Worm (Caenorhabditis elegans) whole organism, L4 larva: Measurements from ENCODE around the gene ZK688.11.

Source experiments
- D1046.2 ChIP-seq: fragments of 200-800 bp; sonication (Bioruptor generic); IDR thresholded peaks from 2 replicates; pipeline ENCODE4 v1.3.6; 2022; ENCODE audit warnings: missing genetic modification characterization, missing compliant biosample characterization
- F44E2.7 ChIP-seq: fragments of 200-800 bp; sonication (Bioruptor generic); IDR thresholded peaks from 2 replicates; pipeline ENCODE4 v2.1.2; 2022; ENCODE audit warnings: missing genetic modification characterization, missing compliant biosample characterization
- T20F7.1 ChIP-seq: fragments of 200-800 bp; sonication (Bioruptor generic); optimal IDR thresholded peaks from 2 replicates; lab custom pipeline; 2018; ENCODE audit warnings: mild to moderate bottlenecking, missing genetic modification characterization, missing compliant biosample characterization
- T26A8.4 ChIP-seq: fragments of 200-800 bp; sonication (Bioruptor generic); IDR thresholded peaks from 2 replicates; pipeline ENCODE4 v1.3.6; 2022; ENCODE audit warnings: missing genetic modification characterization, missing compliant biosample characterization
- Y5F2A.4 ChIP-seq: fragments of 200-800 bp; sonication (Bioruptor generic); optimal IDR thresholded peaks from 2 replicates; lab custom pipeline; 2018; ENCODE audit warnings: mild to moderate bottlenecking, missing genetic modification characterization, missing compliant biosample characterization
- Y75B8A.6 ChIP-seq: fragments of 200-800 bp; sonication (Bioruptor generic); IDR thresholded peaks from 2 replicates; pipeline ENCODE4 v1.3.6; 2022; ENCODE audit warnings: missing genetic modification reagents, missing genetic modification characterization, missing compliant biosample characterization
- ZK337.2 ChIP-seq: fragments of 200-800 bp; sonication (Bioruptor generic); IDR thresholded peaks from 2 replicates; pipeline ENCODE4 v1.3.6; 2022; ENCODE audit warnings: missing genetic modification reagents, missing genetic modification characterization, missing compliant biosample characterization
- ZK546.5 ChIP-seq, 2 experiments: sonication (generic microtip); optimal IDR thresholded peaks; 2 replicates each; lab custom pipeline; 2017; ENCODE audit warnings: missing biosample characterization in 2 of 2, missing genetic modification characterization in 2 of 2
- aha-1 ChIP-seq: fragments of 150-350 bp; peaks from one replicate; lab custom pipeline; 2014; ENCODE audit warnings: missing biosample characterization, missing genetic modification characterization
- ama-1 ChIP-seq: fragments of 150-350 bp; optimal IDR thresholded peaks from 2 replicates; lab custom pipeline; 2014; ENCODE audit warnings: inconsistent platforms, mixed read lengths
- ceh-20 ChIP-seq: fragments of 200-800 bp; sonication (Bioruptor generic); IDR thresholded peaks from 2 replicates; pipeline ENCODE4 v1.3.6; 2022; ENCODE audit warnings: missing genetic modification reagents, missing genetic modification characterization, missing compliant biosample characterization
- ceh-44 ChIP-seq: fragments of 200-800 bp; sonication (Bioruptor generic); IDR thresholded peaks from 2 replicates; pipeline ENCODE4 v1.3.6; 2022; ENCODE audit warnings: missing genetic modification reagents, missing genetic modification characterization, missing compliant biosample characterization
- dmd-8 ChIP-seq: fragments of 200-800 bp; sonication (Bioruptor generic); IDR thresholded peaks from 2 replicates; pipeline ENCODE4 v1.3.6; 2022; ENCODE audit warnings: missing genetic modification characterization, missing compliant biosample characterization
- duxl-1 ChIP-seq: sonication (generic microtip); optimal IDR thresholded peaks from 2 replicates; lab custom pipeline; 2016; ENCODE audit warnings: mild to moderate bottlenecking, missing genetic modification characterization, moderate library complexity, missing compliant biosample characterization; ENCODE audit not compliant: poor library complexity
- dve-1 ChIP-seq: sonication (generic microtip); optimal IDR thresholded peaks from 2 replicates; lab custom pipeline; 2017; ENCODE audit warnings: antibody characterized with exemption, mild to moderate bottlenecking, missing genetic modification characterization, missing compliant biosample characterization; ENCODE audit not compliant: insufficient read depth
- egl-27 ChIP-seq: sonication (generic microtip); optimal IDR thresholded peaks from 3 replicates; lab custom pipeline; 2017; ENCODE audit warnings: missing biosample characterization, missing genetic modification reagents, missing genetic modification characterization
- fkh-10 ChIP-seq: fragments of 150-350 bp; optimal IDR thresholded peaks from 2 replicates; lab custom pipeline; 2014; ENCODE audit warnings: missing biosample characterization, missing genetic modification reagents, missing genetic modification characterization
- hlh-11 ChIP-seq: fragments of 200-800 bp; sonication (Bioruptor generic); optimal IDR thresholded peaks from 2 replicates; lab custom pipeline; 2018; ENCODE audit warnings: mild to moderate bottlenecking, missing genetic modification characterization, missing compliant biosample characterization
- jun-1 ChIP-seq: fragments of 150-350 bp; optimal IDR thresholded peaks from 2 replicates; lab custom pipeline; 2014; ENCODE audit warnings: missing biosample characterization, missing genetic modification reagents, missing genetic modification characterization
- lin-38 ChIP-seq: fragments of 200-800 bp; sonication (Bioruptor generic); IDR thresholded peaks from 2 replicates; pipeline ENCODE4 v1.3.6; 2022; ENCODE audit warnings: missing genetic modification reagents, missing genetic modification characterization, missing compliant biosample characterization
- lir-3 ChIP-seq: sonication (generic microtip); optimal IDR thresholded peaks from 2 replicates; lab custom pipeline; 2016; ENCODE audit warnings: mild to moderate bottlenecking, missing genetic modification characterization, missing compliant biosample characterization
- lsy-2 ChIP-seq, 2 experiments: fragments of 150-350 bp in 1 of 2; sonication (generic microtip) in 1 of 2; optimal IDR thresholded peaks; 2 replicates each; lab custom pipeline; 2014 to 2017; ENCODE audit warnings: missing biosample characterization in 2 of 2, missing genetic modification characterization in 2 of 2
- mdl-1 ChIP-seq, 2 experiments: fragments of 150-350 bp in 1 of 2; sonication (generic microtip) in 1 of 2; optimal IDR thresholded peaks; 2 replicates each; lab custom pipeline; 2014 to 2017; ENCODE audit warnings: missing biosample characterization in 2 of 2, missing genetic modification characterization in 2 of 2
- mes-2 ChIP-seq: sonication (generic microtip); optimal IDR thresholded peaks from 2 replicates; lab custom pipeline; 2016; ENCODE audit warnings: missing genotype, mild to moderate bottlenecking, missing genetic modification characterization, missing compliant biosample characterization; ENCODE audit not compliant: poor library complexity, severe bottlenecking
- nhr-41 ChIP-seq: fragments of 200-800 bp; sonication (Bioruptor generic); IDR thresholded peaks from 2 replicates; pipeline ENCODE4 v1.3.6; 2022; ENCODE audit warnings: missing genetic modification reagents, missing genetic modification characterization, missing compliant biosample characterization
- nhr-42 ChIP-seq: fragments of 200-800 bp; sonication (Bioruptor generic); IDR thresholded peaks from 2 replicates; pipeline ENCODE4 v1.3.6; 2022; ENCODE audit warnings: missing genetic modification characterization, missing compliant biosample characterization
- nhr-48 ChIP-seq: sonication (generic microtip); optimal IDR thresholded peaks from 2 replicates; lab custom pipeline; 2016; ENCODE audit warnings: mild to moderate bottlenecking, missing genetic modification characterization, missing compliant biosample characterization
- nhr-76 ChIP-seq: fragments of 150-350 bp; optimal IDR thresholded peaks from 2 replicates; lab custom pipeline; 2014; ENCODE audit warnings: missing biosample characterization, missing genetic modification characterization
- pha-4 ChIP-seq, 2 experiments: fragments of 150-350 bp in 1 of 2; fragments of 200-800 bp in 1 of 2; sonication (Bioruptor generic) in 1 of 2; IDR thresholded peaks in 1 of 2; optimal IDR thresholded peaks in 1 of 2; 2 replicates each; pipeline versions ENCODE4 v1.3.6 to Lab custom; 2014 to 2022; ENCODE audit warnings: missing genetic modification characterization in 2 of 2, missing genetic modification reagents in 2 of 2, missing biosample characterization in 1 of 2, missing compliant biosample characterization in 1 of 2
- sdz-12 ChIP-seq: fragments of 200-800 bp; sonication (Bioruptor generic); optimal IDR thresholded peaks from 2 replicates; lab custom pipeline; 2018; ENCODE audit warnings: mild to moderate bottlenecking, missing genetic modification characterization, missing compliant biosample characterization
- snpc-1.2 ChIP-seq: fragments of 200-800 bp; sonication (Bioruptor generic); IDR thresholded peaks from 2 replicates; pipeline ENCODE4 v1.3.6; 2022; ENCODE audit warnings: missing genetic modification reagents, missing genetic modification characterization, missing compliant biosample characterization
- tag-97 ChIP-seq: fragments of 200-800 bp; sonication (Bioruptor generic); IDR thresholded peaks from 2 replicates; pipeline ENCODE4 v1.3.6; 2022; ENCODE audit warnings: missing genetic modification characterization, missing compliant biosample characterization
- unc-39 ChIP-seq: sonication (generic microtip); optimal IDR thresholded peaks from 2 replicates; lab custom pipeline; 2017; ENCODE audit warnings: missing biosample characterization, missing genetic modification characterization
- unc-62 ChIP-seq, 3 experiments: fragments of 150-350 bp in 1 of 3; sonication (generic microtip); optimal IDR thresholded peaks in 2 of 3; peaks in 1 of 3; 1 replicate in 1 of 3; 2 replicates in 2 of 3; lab custom pipeline; 2014 to 2017; ENCODE audit warnings: missing biosample characterization in 3 of 3, missing genetic modification characterization in 3 of 3, missing genetic modification reagents in 3 of 3, missing genotype in 1 of 3
- vab-7 ChIP-seq: fragments of 200-800 bp; sonication (Bioruptor generic); IDR thresholded peaks from 2 replicates; pipeline ENCODE4 v1.3.6; 2022; ENCODE audit warnings: missing genetic modification reagents, missing genetic modification characterization, missing compliant biosample characterization
- zfp-2 ChIP-seq: sonication (generic microtip); optimal IDR thresholded peaks from 2 replicates; lab custom pipeline; 2016; ENCODE audit warnings: mild to moderate bottlenecking, missing genetic modification characterization, missing compliant biosample characterization
- zip-11 ChIP-seq: fragments of 200-800 bp; sonication (Bioruptor generic); IDR thresholded peaks from 2 replicates; pipeline ENCODE4 v1.3.6; 2022; ENCODE audit warnings: missing genetic modification characterization, missing compliant biosample characterization

Gene ZK688.11

ce11 chrIII:7925968-7926367 lies 41.2 kb upstream of the ZK688.11 start:
- TF ChIP-seq tag-97 (GFP tag; lab: Robert Waterston, UW) (no peak), ZK337.2 (GFP tag; lab: Robert Waterston, UW) (no peak), pha-4 (GFP tag; IDR thresholded peaks at IDR 0.05; lab: Robert Waterston, UW) (no peak), pha-4 (tag; optimal IDR thresholded peaks at IDR 0.05; lab: Kevin White, UChicago) (no peak), zfp-2 (tag; lab: Kevin White, UChicago) (no peak), dve-1 (tag; lab: Kevin White, UChicago) (no peak), jun-1 (tag; lab: Kevin White, UChicago) (no peak), mes-2 (tag; lab: Kevin White, UChicago) (peak; percentile 7), ama-1 (lab: Kevin White, UChicago) (no peak), aha-1 (peak; percentile 70), nhr-48 (tag; lab: Kevin White, UChicago) (no peak), lin-38 (no peak), zip-11 (GFP tag; lab: Robert Waterston, UW) (no peak), nhr-42 (GFP tag; lab: Robert Waterston, UW) (no peak), hlh-11 (tag; lab: Kevin White, UChicago) (no peak), ZK546.5 (tag; optimal IDR thresholded peaks at IDR 0.05; lab: Kevin White, UChicago) (no peak)

- TF ChIP-seq unc-62 (GFP tag; optimal IDR thresholded peaks at IDR 0.05 in 1 of 2; lab: Kevin White, UChicago) (peak in 1 of 2 experiments; percentile 72), unc-62 (tag; optimal IDR thresholded peaks at IDR 0.05; lab: Kevin White, UChicago) (no peak), T26A8.4 (no peak)
Observed at ce11 chrIII:7924821-7925220, 40.1 kb upstream of the ZK688.11 start, which contains the start of gene tag-250. Gene tag-250 (minus strand): TSS chrIII:7924921.

- TF ChIP-seq Y5F2A.4 (GFP tag; lab: Kevin White, UChicago): no peak
- no peak for TF ChIP-seq fkh-10 (GFP tag; lab: Kevin White, UChicago)
- TF ChIP-seq T20F7.1 (GFP tag; lab: Kevin White, UChicago): no peak
- no peak for TF ChIP-seq nhr-76 (tag; lab: Kevin White, UChicago)
- no peak for TF ChIP-seq ama-1 (lab: Kevin White, UChicago)
- no peak for TF ChIP-seq zfp-2 (tag; lab: Kevin White, UChicago)
- TF ChIP-seq Y75B8A.6: no peak
- TF ChIP-seq mes-2 (tag; lab: Kevin White, UChicago): no peak
- TF ChIP-seq D1046.2 (GFP tag; lab: Robert Waterston, UW): no peak
- TF ChIP-seq tag-97 (GFP tag; lab: Robert Waterston, UW): no peak
- no peak for TF ChIP-seq dmd-8 (GFP tag; lab: Robert Waterston, UW)
Observed at ce11 chrIII:7922207-7922606, 37.4 kb upstream of the ZK688.11 start, which contains the start of gene C29E4.17. Gene C29E4.17 (plus strand): TSS chrIII:7922507.

DNA sequence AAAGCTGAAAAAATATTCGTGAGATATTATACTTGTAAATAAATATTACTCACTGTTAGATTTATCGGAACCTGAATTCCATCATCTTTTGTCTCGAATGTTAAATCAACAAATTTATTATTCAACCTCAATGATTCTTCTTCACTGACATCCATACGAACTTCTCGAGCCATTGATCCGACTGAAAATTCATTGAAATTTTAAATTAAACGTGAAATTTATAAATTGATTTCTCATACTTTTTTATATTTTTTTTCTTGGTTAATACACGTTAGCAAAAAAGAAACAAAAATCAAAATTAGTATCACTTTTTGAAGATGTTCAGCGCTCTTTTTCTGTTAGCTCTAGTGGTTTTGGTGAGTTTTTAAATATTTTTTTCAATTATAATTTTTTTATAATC lies 35.1 kb upstream of the ZK688.11 start, which contains the start of gene C29E4.14:
TSS of gene C29E4.14 (plus strand) at position 301 of the 400 bp plus-strand sequence.
- TF ChIP-seq egl-27 (tag; lab: Kevin White, UChicago): no peak
- no peak for TF ChIP-seq mdl-1 (tag; optimal IDR thresholded peaks at IDR 0.05; lab: Kevin White, UChicago)
- no peak for TF ChIP-seq unc-62 (GFP tag; optimal IDR thresholded peaks at IDR 0.05 in 1 of 2; lab: Kevin White, UChicago)
- TF ChIP-seq unc-62 (tag; optimal IDR thresholded peaks at IDR 0.05; lab: Kevin White, UChicago): no peak
- TF ChIP-seq F44E2.7 (GFP tag; lab: Robert Waterston, UW): no peak
- TF ChIP-seq ceh-44: no peak
- TF ChIP-seq duxl-1: no peak
- TF ChIP-seq vab-7: no peak
- no peak for TF ChIP-seq nhr-76 (tag; lab: Kevin White, UChicago)
- TF ChIP-seq ceh-20: no peak
- TF ChIP-seq lsy-2 (tag; optimal IDR thresholded peaks at IDR 0.05; lab: Kevin White, UChicago): no peak
- no peak for TF ChIP-seq lir-3
- no peak for TF ChIP-seq nhr-41 (GFP tag; lab: Robert Waterston, UW)
- no peak for TF ChIP-seq snpc-1.2 (GFP tag; lab: Robert Waterston, UW)
- TF ChIP-seq sdz-12 (GFP tag; lab: Kevin White, UChicago): no peak
- no peak for TF ChIP-seq unc-39 (tag; lab: Kevin White, UChicago)
